Fruit fly (Drosophila melanogaster) Kc167 (cell line): ENCODE data around the gene CG13314.

Source experiments
- h ChIP-seq: fragments of >200 bp; optimal IDR thresholded peaks from 3 replicates; lab custom pipeline; 2018; ENCODE audit warnings: missing external identifiers
- psq ChIP-seq: fragments of >200 bp; optimal IDR thresholded peaks from 2 replicates; lab custom pipeline; 2017; ENCODE audit warnings: missing external identifiers

- TF ChIP-seq psq (lab: Kevin White, UChicago) (no peak), h (lab: Kevin White, UChicago) (no peak)
These were observed 17.1 kb upstream of the CG13314 start, which contains the start of gene ValRS-m for dm6 chr3L:8964458-8964857.
